Fruit fly (Drosophila melanogaster): ENCODE data around the gene CG4842.

DNA sequence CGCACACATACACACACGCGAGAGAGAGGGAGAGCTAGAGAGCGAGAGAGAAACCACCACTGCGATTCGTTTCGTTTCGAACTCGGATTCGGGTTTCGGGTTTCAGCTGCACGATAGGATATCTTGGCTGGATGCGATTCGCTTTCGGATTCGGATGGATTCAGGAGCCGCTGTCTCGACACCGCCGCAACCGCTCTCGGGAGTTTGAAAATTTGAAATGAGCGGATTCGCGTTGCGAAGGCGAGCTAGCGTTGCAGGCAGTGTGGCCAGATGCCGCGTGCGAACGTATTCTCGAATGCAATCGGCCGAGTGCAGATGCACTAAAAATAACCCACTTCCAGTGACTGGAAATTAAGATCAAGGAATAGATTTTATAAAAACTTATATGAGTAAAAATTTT lies 43.4 kb downstream of the CG4842 start, which contains the start of gene fax:
- TF ChIP-seq CG11762 (GFP tag; optimal IDR thresholded peaks at IDR 0.05; ENCODE audit: insufficient read depth) (no peak), Blimp-1 (GFP tag; optimal IDR thresholded peaks at IDR 0.05) (peak; percentile 28)
